Fruit fly (Drosophila melanogaster) whole organism, embryonic: ENCODE results near the gene SclB.

ENCODE experiments used
- BEAF-32 ChIP-seq: fragments of 200-800 bp; sonication (Bioruptor generic); optimal IDR thresholded peaks from 3 replicates; lab custom pipeline; 2017; ENCODE audit warnings: missing biosample characterization, missing genetic modification characterization, mild to moderate bottlenecking, moderate library complexity, missing genetic modification reagents
- C15 ChIP-seq: fragments of 200-800 bp; sonication (Bioruptor generic); IDR thresholded peaks from 3 replicates; pipeline ENCODE4 v1.3.6; 2022; ENCODE audit warnings: missing biosample characterization, missing genetic modification characterization
- CG10654 ChIP-seq: fragments of 200-800 bp; sonication (Bioruptor generic); optimal IDR thresholded peaks from 2 replicates; lab custom pipeline; 2016; ENCODE audit warnings: missing biosample characterization, missing genetic modification characterization
- CG12219 ChIP-seq: fragments of 200-800 bp; sonication (Bioruptor generic); optimal IDR thresholded peaks from 3 replicates; lab custom pipeline; 2018; ENCODE audit warnings: missing biosample characterization, mild to moderate bottlenecking, missing genetic modification characterization
- CG12299 ChIP-seq: fragments of 200-800 bp; sonication (Bioruptor generic); optimal IDR thresholded peaks from 2 replicates; lab custom pipeline; 2018; ENCODE audit warnings: missing biosample characterization, mild to moderate bottlenecking, missing genetic modification characterization
- CG12659 ChIP-seq: fragments of 200-800 bp; sonication (Bioruptor generic); optimal IDR thresholded peaks from 3 replicates; lab custom pipeline; 2017; ENCODE audit warnings: mild to moderate bottlenecking, missing biosample characterization, missing genetic modification reagents, missing genetic modification characterization
- CG13624 ChIP-seq: fragments of 200-800 bp; sonication (Bioruptor generic); optimal IDR thresholded peaks from 2 replicates; lab custom pipeline; 2016; ENCODE audit warnings: missing biosample characterization, missing genetic modification characterization
- CG17361 ChIP-seq: fragments of 200-800 bp; sonication (Bioruptor generic); IDR thresholded peaks from 3 replicates; pipeline ENCODE4 v1.3.6; 2022; ENCODE audit warnings: missing biosample characterization, missing genetic modification characterization
- CG17912 ChIP-seq: fragments of 200-800 bp; sonication (Bioruptor generic); optimal IDR thresholded peaks from 2 replicates; lab custom pipeline; 2018; ENCODE audit warnings: missing biosample characterization, mild to moderate bottlenecking, missing genetic modification characterization
- CG32767 ChIP-seq: fragments of 200-800 bp; sonication (Bioruptor generic); IDR thresholded peaks from 2 replicates; pipeline ENCODE4 v1.3.6; 2022; ENCODE audit warnings: missing biosample characterization, missing genetic modification characterization
- CG34224 ChIP-seq: fragments of 200-800 bp; sonication (Bioruptor generic); IDR thresholded peaks from 3 replicates; pipeline ENCODE4 v1.3.6; 2022; ENCODE audit warnings: missing biosample characterization, missing genetic modification characterization; ENCODE audit not compliant: partially characterized antibody
- CG4707 ChIP-seq: fragments of 200-800 bp; sonication (Bioruptor generic); optimal IDR thresholded peaks from 2 replicates; lab custom pipeline; 2018; ENCODE audit warnings: missing biosample characterization, mild to moderate bottlenecking, missing genetic modification characterization, moderate library complexity
- CG6175 ChIP-seq: fragments of 200-800 bp; sonication (Bioruptor generic); IDR thresholded peaks from 3 replicates; pipeline ENCODE4 v1.3.6; 2022; ENCODE audit warnings: missing biosample characterization, missing genetic modification characterization
- CG8290 ChIP-seq, 3 experiments: fragments of 200-800 bp; sonication (Bioruptor generic); optimal IDR thresholded peaks; 2 replicates each; lab custom pipeline; 2016 to 2019; ENCODE audit warnings: missing biosample characterization in 3 of 3, missing genetic modification characterization in 3 of 3, mild to moderate bottlenecking in 2 of 3, moderate library complexity in 1 of 3
- CG9437 ChIP-seq: fragments of 200-800 bp; sonication (Bioruptor generic); optimal IDR thresholded peaks from 2 replicates; lab custom pipeline; 2018; ENCODE audit warnings: missing biosample characterization, mild to moderate bottlenecking, missing genetic modification characterization
- CG9609 ChIP-seq: fragments of 200-800 bp; sonication (Bioruptor generic); optimal IDR thresholded peaks from 3 replicates; lab custom pipeline; 2016; ENCODE audit warnings: missing biosample characterization, missing genetic modification characterization
- CTCF ChIP-seq: fragments of 200-800 bp; sonication (Bioruptor generic); optimal IDR thresholded peaks from 2 replicates; lab custom pipeline; 2017; ENCODE audit warnings: missing biosample characterization, mild to moderate bottlenecking, missing genetic modification characterization, moderate library complexity
- Chrac-16 ChIP-seq: fragments of 200-800 bp; sonication (Bioruptor generic); optimal IDR thresholded peaks from 3 replicates; lab custom pipeline; 2016; ENCODE audit warnings: missing biosample characterization, missing genetic modification characterization
- D19B ChIP-seq: fragments of 200-800 bp; sonication (Bioruptor generic); optimal IDR thresholded peaks from 2 replicates; lab custom pipeline; 2017; ENCODE audit warnings: missing biosample characterization, mild to moderate bottlenecking, missing genetic modification characterization
- Deaf1 ChIP-seq: fragments of 200-800 bp; optimal IDR thresholded peaks from 3 replicates; lab custom pipeline; 2019; ENCODE audit warnings: missing biosample characterization, mild to moderate bottlenecking, missing genetic modification characterization, moderate library complexity
- Dref ChIP-seq: fragments of 200-800 bp; sonication (Bioruptor generic); IDR thresholded peaks from 2 replicates; pipeline ENCODE4 v1.3.6; 2022; ENCODE audit warnings: missing biosample characterization, missing genetic modification characterization
- E2f1 ChIP-seq: fragments of 200-800 bp; sonication (Bioruptor generic); IDR thresholded peaks from 2 replicates; pipeline ENCODE4 v1.3.6; 2022; ENCODE audit warnings: missing biosample characterization, missing genetic modification characterization
- Fer1 ChIP-seq: fragments of 200-800 bp; sonication (Bioruptor generic); optimal IDR thresholded peaks from 2 replicates; lab custom pipeline; 2017; ENCODE audit warnings: missing biosample characterization, mild to moderate bottlenecking, missing genetic modification characterization
- H15 ChIP-seq: fragments of 200-800 bp; sonication (Bioruptor generic); IDR thresholded peaks from 3 replicates; pipeline ENCODE4 v1.3.6; 2022; ENCODE audit warnings: missing biosample characterization, missing genetic modification characterization
- Hmr ChIP-seq: fragments of 200-800 bp; sonication (Bioruptor generic); optimal IDR thresholded peaks from 3 replicates; lab custom pipeline; 2017; ENCODE audit warnings: mild to moderate bottlenecking, missing biosample characterization, missing genetic modification reagents, missing genetic modification characterization
- Jarid2 ChIP-seq: fragments of 200-800 bp; sonication (Bioruptor generic); optimal IDR thresholded peaks from 3 replicates; lab custom pipeline; 2017; ENCODE audit warnings: mild to moderate bottlenecking, missing biosample characterization, missing genetic modification reagents, missing genetic modification characterization
- Nf-YC ChIP-seq: fragments of 200-800 bp; optimal IDR thresholded peaks from 3 replicates; lab custom pipeline; 2019; ENCODE audit warnings: missing biosample characterization, mild to moderate bottlenecking, missing genetic modification characterization, moderate library complexity
- Opbp ChIP-seq: fragments of 200-800 bp; sonication (Bioruptor generic); IDR thresholded peaks from 3 replicates; pipeline ENCODE4 v1.3.6; 2022; ENCODE audit warnings: missing biosample characterization, missing genetic modification characterization; ENCODE audit not compliant: partially characterized antibody
- Optix ChIP-seq: fragments of 200-800 bp; sonication (Bioruptor generic); IDR thresholded peaks from 3 replicates; pipeline ENCODE4 v1.3.6; 2022; ENCODE audit warnings: missing biosample characterization, missing genetic modification characterization
- Rfx ChIP-seq: fragments of 200-800 bp; sonication (Bioruptor generic); IDR thresholded peaks from 2 replicates; pipeline ENCODE4 v1.3.6; 2022; ENCODE audit warnings: missing biosample characterization, missing genetic modification characterization
- Scr ChIP-seq: fragments of 200-800 bp; sonication (Bioruptor generic); IDR thresholded peaks from 2 replicates; pipeline ENCODE4 v1.3.6; 2022; ENCODE audit warnings: missing biosample characterization, missing genetic modification characterization; ENCODE audit not compliant: partially characterized antibody
- Ssrp ChIP-seq: fragments of 200-800 bp; sonication (Bioruptor generic); optimal IDR thresholded peaks from 2 replicates; lab custom pipeline; 2018; ENCODE audit warnings: missing biosample characterization, mild to moderate bottlenecking, missing genetic modification characterization, moderate library complexity
- Tbp ChIP-seq: fragments of >200 bp; optimal IDR thresholded peaks from 2 replicates; lab custom pipeline; 2018; ENCODE audit warnings: missing biosample characterization, missing genetic modification characterization
- bowl ChIP-seq: fragments of 200-800 bp; sonication (Bioruptor generic); IDR thresholded peaks from 2 replicates; pipeline ENCODE4 v1.3.6; 2022; ENCODE audit warnings: missing biosample characterization, missing genetic modification characterization
- crol ChIP-seq: fragments of 200-800 bp; sonication (Bioruptor generic); IDR thresholded peaks from 2 replicates; pipeline ENCODE4 v1.3.6; 2022; ENCODE audit warnings: missing biosample characterization, missing genetic modification characterization
- cwo ChIP-seq: fragments of 200-800 bp; sonication (Bioruptor generic); optimal IDR thresholded peaks from 3 replicates; lab custom pipeline; 2017; ENCODE audit warnings: missing biosample characterization, missing genetic modification characterization, mild to moderate bottlenecking, moderate library complexity, missing genetic modification reagents
- gce ChIP-seq: fragments of 200-800 bp; sonication (Bioruptor generic); IDR thresholded peaks from 3 replicates; pipeline ENCODE4 v1.3.6; 2022; ENCODE audit warnings: missing biosample characterization, missing genetic modification characterization
- gsb ChIP-seq: fragments of 200-800 bp; sonication (Bioruptor generic); IDR thresholded peaks from 2 replicates; pipeline ENCODE4 v1.3.6; 2022; ENCODE audit warnings: missing biosample characterization, missing genetic modification characterization
- kay ChIP-seq: fragments of 200-800 bp; sonication (Bioruptor generic); optimal IDR thresholded peaks from 2 replicates; lab custom pipeline; 2016; ENCODE audit warnings: missing biosample characterization, missing genetic modification characterization
- kni ChIP-seq: fragments of 200-800 bp; sonication (Bioruptor generic); optimal IDR thresholded peaks from 3 replicates; lab custom pipeline; 2017; ENCODE audit warnings: mild to moderate bottlenecking, missing biosample characterization, missing genetic modification reagents, missing genetic modification characterization
- knrl ChIP-seq: fragments of 200-800 bp; sonication (Bioruptor generic); IDR thresholded peaks from 3 replicates; pipeline ENCODE4 v1.3.6; 2022; ENCODE audit warnings: missing biosample characterization, missing genetic modification characterization; ENCODE audit not compliant: partially characterized antibody
- mam ChIP-seq: fragments of 200-800 bp; sonication (Bioruptor generic); optimal IDR thresholded peaks from 3 replicates; lab custom pipeline; 2016; ENCODE audit warnings: missing biosample characterization, missing genetic modification characterization
- p53 ChIP-seq: fragments of 200-800 bp; sonication (Bioruptor generic); optimal IDR thresholded peaks from 2 replicates; lab custom pipeline; 2016; ENCODE audit warnings: missing biosample characterization, missing genetic modification characterization
- pfk ChIP-seq: fragments of 200-800 bp; sonication (Bioruptor generic); optimal IDR thresholded peaks from 2 replicates; lab custom pipeline; 2018; ENCODE audit warnings: missing biosample characterization, mild to moderate bottlenecking, missing genetic modification characterization, moderate library complexity
- phol ChIP-seq: fragments of 200-800 bp; sonication (Bioruptor generic); optimal IDR thresholded peaks from 3 replicates; lab custom pipeline; 2018; ENCODE audit warnings: missing biosample characterization, mild to moderate bottlenecking, missing genetic modification characterization, moderate library complexity
- ro ChIP-seq: fragments of 200-800 bp; sonication (Bioruptor generic); IDR thresholded peaks from 2 replicates; pipeline ENCODE4 v1.3.6; 2022; ENCODE audit warnings: missing biosample characterization, missing genetic modification characterization
- sens ChIP-seq: fragments of 200-800 bp; sonication (Bioruptor generic); peaks from one replicate; lab custom pipeline; 2016; ENCODE audit warnings: missing biosample characterization, missing genetic modification characterization
- seq ChIP-seq: fragments of 200-800 bp; sonication (Bioruptor generic); IDR thresholded peaks from 2 replicates; pipeline ENCODE4 v1.3.6; 2022; ENCODE audit warnings: missing biosample characterization, missing genetic modification characterization
- sima ChIP-seq: fragments of 200-800 bp; sonication (Bioruptor generic); optimal IDR thresholded peaks from 2 replicates; lab custom pipeline; 2016; ENCODE audit warnings: missing biosample characterization, missing genetic modification characterization
- sisA ChIP-seq: fragments of 200-800 bp; sonication (Bioruptor generic); IDR thresholded peaks from 2 replicates; pipeline ENCODE4 v1.3.6; 2022; ENCODE audit warnings: missing biosample characterization, missing genetic modification characterization

Gene SclB

DNA sequence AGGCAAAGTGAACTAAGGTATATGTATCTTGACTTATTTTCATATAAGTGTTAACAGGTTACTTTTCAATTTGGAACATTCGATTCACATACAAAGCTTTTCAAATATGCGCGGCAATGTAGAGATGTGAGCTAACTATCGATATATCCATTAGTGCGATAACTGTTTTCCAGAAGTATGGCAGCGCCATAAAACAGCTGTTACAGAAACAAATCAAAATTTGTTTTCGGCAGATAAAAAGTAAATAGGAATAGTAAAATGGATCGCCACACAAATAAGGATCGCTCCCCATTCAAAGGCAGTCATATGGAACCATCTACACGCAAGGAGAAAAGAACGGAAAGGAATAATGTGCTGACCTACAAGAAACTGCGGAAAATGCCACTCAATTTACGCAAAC, 41.5 kb downstream of the SclB start, which contains the start of the genes CG32832, CG31743 and CG34313 (continued):
- TF ChIP-seq CG12659 (GFP tag; lab: Kevin White, UChicago) = peak; percentile 19
- peak; percentile 74 for TF ChIP-seq knrl
- TF ChIP-seq BEAF-32 (GFP tag; lab: Kevin White, UChicago) = peak; percentile 85
- peak; percentile 78 for TF ChIP-seq Scr (GFP tag; lab: Robert Waterston, UW)
- TF ChIP-seq CTCF (GFP tag; lab: Kevin White, UChicago) = peak; percentile 13
- TF ChIP-seq, all 482 proteins: peak for 62

DNA sequence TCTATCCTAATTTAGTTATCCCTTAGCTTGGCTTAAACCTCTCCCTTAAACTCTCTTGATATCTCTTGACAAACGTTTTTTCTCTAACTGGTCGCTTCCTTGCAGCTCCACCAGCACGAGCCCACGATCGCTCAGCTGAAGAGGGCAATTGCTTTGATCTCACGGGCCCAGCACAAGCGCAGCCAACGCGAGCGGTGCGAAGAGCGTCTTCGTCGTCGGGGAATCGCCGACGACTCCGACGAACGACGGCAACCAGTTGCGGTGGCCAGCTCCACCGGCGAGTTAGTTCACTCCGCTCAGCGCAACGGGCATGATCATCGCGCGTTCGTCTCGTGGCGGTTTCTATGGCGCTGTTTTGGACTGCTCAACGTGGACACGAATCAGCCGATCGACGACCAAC, 43.2 kb downstream of the SclB start:
- TF ChIP-seq ro (GFP tag; lab: Robert Waterston, UW) (no peak), Tbp (GFP tag; lab: Kevin White, UChicago) (no peak), sima (no peak), CG12219 (GFP tag; lab: Kevin White, UChicago) (no peak), C15 (GFP tag; lab: Robert Waterston, UW) (no peak), Nf-YC (tag; lab: Kevin White, UChicago) (peak; percentile 30), seq (GFP tag; lab: Robert Waterston, UW) (no peak; the same call in 1 of the 2 replicates), gsb (peak; percentile 44; the same call in 1 of the 2 replicates), pfk (GFP tag; lab: Kevin White, UChicago) (no peak), Jarid2 (GFP tag; lab: Kevin White, UChicago) (peak; percentile 93), CG6175 (GFP tag; lab: Robert Waterston, UW) (0 out of 3 replicates have a peak, but pooled peaks have one; percentile 18), CG9437 (GFP tag; lab: Kevin White, UChicago) (no peak), crol (GFP tag; lab: Robert Waterston, UW) (no peak), CG10654 (no peak), kni (GFP tag; lab: Kevin White, UChicago) (no peak), Optix (no peak), H15 (GFP tag; lab: Robert Waterston, UW) (no peak), Deaf1 (peak; percentile 99), bowl (no peak), CG12299 (tag; lab: Kevin White, UChicago) (no peak), CG17361 (GFP tag; lab: Robert Waterston, UW) (no peak), D19B (no peak), Hmr (GFP tag; lab: Kevin White, UChicago) (peak; percentile 0), CG17912 (GFP tag; lab: Kevin White, UChicago) (no peak), sens (peak; percentile 68), CG8290 (GFP tag; optimal IDR thresholded peaks at IDR 0.05; lab: Kevin White, UChicago) (no peak), CG8290 (tag; optimal IDR thresholded peaks at IDR 0.05; lab: Kevin White, UChicago) (peak in 1 of 2 experiments; percentile 64), phol (tag; lab: Kevin White, UChicago) (no peak), Dref (GFP tag; lab: Robert Waterston, UW) (0 out of 2 replicates have a peak, but pooled peaks have one; percentile 17), CG34224 (GFP tag; lab: Robert Waterston, UW) (peak; percentile 49; the same call in 2 of the 3 replicates), gce (no peak), mam (GFP tag; lab: Kevin White, UChicago) (no peak), Rfx (GFP tag; lab: Robert Waterston, UW) (peak; percentile 41; the same call in 1 of the 2 replicates), Fer1 (GFP tag; lab: Kevin White, UChicago) (peak; percentile 42), cwo (GFP tag; lab: Kevin White, UChicago) (peak; percentile 17), Ssrp (tag; lab: Kevin White, UChicago) (no peak), CG13624 (no peak), kay (GFP tag; lab: Kevin White, UChicago) (no peak), sisA (GFP tag; lab: Robert Waterston, UW) (no peak), CG9609 (no peak), CG4707 (no peak), CG32767 (GFP tag; lab: Robert Waterston, UW) (no peak), Opbp (GFP tag; lab: Robert Waterston, UW) (no peak), Chrac-16 (GFP tag; lab: Kevin White, UChicago) (no peak), E2f1 (no peak), p53 (no peak)
